Fruit fly (Drosophila melanogaster) whole organism, prepupa: ENCODE data around the gene CG17249.
A peak's percentile ranks its signal among the peaks of the same experiment; 100 is the strongest.

Experiments
- CG3919 ChIP-seq: fragments of 200-800 bp; sonication (Bioruptor generic); optimal IDR thresholded peaks from 3 replicates; lab custom pipeline; 2016; ENCODE audit warnings: missing biosample characterization, missing genetic modification characterization
- CG6163 ChIP-seq: fragments of 200-800 bp; sonication (Bioruptor generic); IDR thresholded peaks from 3 replicates; pipeline ENCODE4 v1.3.6; 2022; ENCODE audit warnings: missing biosample characterization, missing genetic modification characterization
- CG8319 ChIP-seq: fragments of 200-800 bp; sonication (Bioruptor generic); optimal IDR thresholded peaks from 3 replicates; lab custom pipeline; 2016; ENCODE audit warnings: missing biosample characterization, missing genetic modification characterization
- Hr39 ChIP-seq: fragments of 200-800 bp; sonication (Bioruptor generic); optimal IDR thresholded peaks from 2 replicates; lab custom pipeline; 2016; ENCODE audit warnings: missing biosample characterization, missing genetic modification characterization
- Lpt ChIP-seq: fragments of 200-800 bp; sonication (Bioruptor generic); optimal IDR thresholded peaks from 3 replicates; lab custom pipeline; 2016; ENCODE audit warnings: missing biosample characterization, missing genetic modification characterization
- Sox14 ChIP-seq: fragments of 200-800 bp; sonication (Bioruptor generic); optimal IDR thresholded peaks from 3 replicates; lab custom pipeline; 2016; ENCODE audit warnings: missing biosample characterization, missing genetic modification characterization
- dsx ChIP-seq: fragments of 200-800 bp; optimal IDR thresholded peaks from 3 replicates; lab custom pipeline; 2019; ENCODE audit warnings: missing biosample characterization, mild to moderate bottlenecking, missing genetic modification characterization, moderate library complexity; ENCODE audit not compliant: poor library complexity, severe bottlenecking
- esn ChIP-seq: fragments of 200-800 bp; sonication (Bioruptor generic); optimal IDR thresholded peaks from 2 replicates; lab custom pipeline; 2016; ENCODE audit warnings: missing biosample characterization, mild to moderate bottlenecking, missing genetic modification characterization, moderate library complexity
- lz ChIP-seq: fragments of 200-800 bp; sonication (Bioruptor generic); optimal IDR thresholded peaks from 3 replicates; lab custom pipeline; 2016; ENCODE audit warnings: missing biosample characterization, missing genetic modification characterization
- ss ChIP-seq, 2 experiments: fragments of 200-800 bp; sonication (Bioruptor generic); optimal IDR thresholded peaks; 2 replicates in 1 of 2; 3 replicates in 1 of 2; lab custom pipeline; 2017 to 2018; ENCODE audit warnings: mild to moderate bottlenecking in 2 of 2, missing biosample characterization in 2 of 2, missing genetic modification characterization in 2 of 2, moderate library complexity in 1 of 2

dm6 chr3L:1602064-1602832 lies 45.0 kb downstream of the CG17249 start, which contains the start of gene CG12104:
- no peak for TF ChIP-seq dsx (GFP tag; lab: Kevin White, UChicago)
- TF ChIP-seq Hr39 (GFP tag; lab: Kevin White, UChicago) = no peak
- 0 out of 3 replicates have a peak, but pooled peaks have one; percentile 24 for TF ChIP-seq CG6163 (GFP tag; lab: Robert Waterston, UW)
- no peak for TF ChIP-seq lz (GFP tag; lab: Kevin White, UChicago)
- TF ChIP-seq Lpt (GFP tag; lab: Kevin White, UChicago) = no peak
- TF ChIP-seq CG8319 (GFP tag; lab: Kevin White, UChicago) = no peak
- peak in 1 of 2 experiments; percentile 2 for TF ChIP-seq ss (GFP tag; optimal IDR thresholded peaks at IDR 0.05; lab: Kevin White, UChicago)
- TF ChIP-seq esn = no peak
- no peak for TF ChIP-seq CG3919
- no peak for TF ChIP-seq Sox14
